Worm (Caenorhabditis elegans): ENCODE data around the gene C14C6.3.

DNA sequence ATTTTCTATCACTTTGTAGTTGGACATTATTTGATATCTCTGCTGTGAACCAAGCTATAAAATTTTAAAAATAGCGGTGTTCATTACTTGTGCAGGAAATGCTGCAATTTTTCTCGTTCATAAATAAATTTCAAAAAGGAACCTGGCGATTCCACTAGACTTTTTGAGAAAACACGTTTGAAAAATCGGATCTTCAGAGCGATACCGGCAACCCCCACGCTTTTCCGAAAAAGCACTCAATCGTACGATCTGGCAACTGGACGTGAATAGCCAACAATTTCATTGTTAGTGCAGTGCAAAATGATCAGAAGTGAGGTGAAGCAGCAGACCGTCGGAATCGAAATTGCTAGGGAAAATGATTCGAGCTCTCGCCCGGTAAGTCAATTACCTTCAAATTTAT lies 38.3 kb downstream of the C14C6.3 start, which contains the start of gene nstp-7:
- no peak for TF ChIP-seq hmbx-1 (tag; optimal IDR thresholded peaks at IDR 0.05)
- no peak for TF ChIP-seq tra-4 (tag; optimal IDR thresholded peaks at IDR 0.05)
- no peak for TF ChIP-seq pes-1 (GFP tag; IDR thresholded peaks at IDR 0.05)

Measured in whole organism, early embryonic.